Worm (Caenorhabditis elegans): ENCODE results near the gene F59A7.7.

DNA sequence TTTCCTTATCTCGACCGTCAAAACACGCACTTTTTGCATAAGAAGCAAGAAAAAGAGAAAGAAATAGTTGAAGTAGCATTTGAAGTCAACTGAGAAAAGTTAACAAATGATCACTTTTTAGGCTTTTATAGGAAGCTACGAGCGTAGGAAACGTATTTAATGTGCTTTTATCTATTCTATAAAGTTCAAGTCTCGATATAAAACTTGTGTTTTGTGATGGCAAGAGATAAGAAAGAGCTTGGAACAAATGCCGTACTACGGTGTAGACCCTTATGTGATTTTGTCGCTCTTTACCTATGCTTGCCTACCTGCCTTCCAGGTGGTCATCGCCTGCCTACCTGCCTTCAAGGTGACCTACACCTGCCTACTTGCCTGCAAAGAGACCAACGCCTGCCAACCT is 7.6 kb upstream of the F59A7.7 start, which contains the start of gene clec-206:
- no peak for TF ChIP-seq ham-2 (GFP tag; optimal IDR thresholded peaks at IDR 0.05)
- TF ChIP-seq elt-3 (tag; optimal IDR thresholded peaks at IDR 0.05): no peak
- TF ChIP-seq tbx-8 (GFP tag; optimal IDR thresholded peaks at IDR 0.05): no peak
- TF ChIP-seq blmp-1 (tag; optimal IDR thresholded peaks at IDR 0.05): no peak
- no peak for TF ChIP-seq unc-62 (GFP tag; optimal IDR thresholded peaks at IDR 0.05)
- no peak for TF ChIP-seq ces-1 (GFP tag; optimal IDR thresholded peaks at IDR 0.05)
- no peak for TF ChIP-seq ztf-11 (tag; optimal IDR thresholded peaks at IDR 0.05)
- no peak for TF ChIP-seq snpc-4 (tag; optimal IDR thresholded peaks at IDR 0.05)
- TF ChIP-seq flh-1 (GFP tag; optimal IDR thresholded peaks at IDR 0.05): no peak
- no peak for TF ChIP-seq nhr-12 (tag; optimal IDR thresholded peaks at IDR 0.05)
- no peak for TF ChIP-seq lsy-2 (tag; optimal IDR thresholded peaks at IDR 0.05)
- no peak for TF ChIP-seq nhr-237 (tag; optimal IDR thresholded peaks at IDR 0.05)
- no peak for TF ChIP-seq mep-1 (tag; optimal IDR thresholded peaks at IDR 0.05)
- no peak for TF ChIP-seq nhr-28 (tag; optimal IDR thresholded peaks at IDR 0.05)

Measured in whole organism, mixed stage, embryonic.